Fruit fly (Drosophila melanogaster): ENCODE results near the gene CG31517.

The CG31517 gene

DNA sequence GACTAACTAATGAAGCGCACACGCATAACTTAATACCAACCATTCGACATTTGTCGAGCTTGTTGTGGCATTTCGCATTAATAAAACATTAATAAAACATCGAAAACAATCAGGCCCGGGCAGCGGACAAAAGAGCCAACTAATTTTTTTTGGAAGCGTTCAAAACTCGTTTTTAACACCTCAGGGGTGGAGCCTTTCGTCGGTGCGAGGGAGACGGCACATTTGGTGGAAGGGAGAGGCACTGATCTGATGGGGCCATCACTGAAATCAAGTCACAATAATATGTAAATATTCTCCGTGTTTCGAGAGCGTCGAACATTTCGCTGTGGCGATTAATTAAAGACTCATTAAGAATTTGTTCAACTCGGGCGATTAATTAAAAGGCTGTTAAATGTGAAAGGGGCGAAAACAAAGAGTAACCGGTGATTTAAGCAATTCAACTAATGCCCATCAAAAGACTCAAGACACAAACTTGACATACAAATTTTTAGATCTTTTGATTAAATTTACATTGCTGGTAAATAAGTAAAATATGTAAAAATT is 8.7 kb downstream of the CG31517 start (continued):
- TF ChIP-seq zen2 (GFP tag; IDR thresholded peaks at IDR 0.05; ENCODE audit: partially characterized antibody), result no peak
- peak; percentile 48 for TF ChIP-seq sd (tag; optimal IDR thresholded peaks at IDR 0.05)
- TF ChIP-seq tio (GFP tag; optimal IDR thresholded peaks at IDR 0.05), result no peak
- TF ChIP-seq z (GFP tag; IDR thresholded peaks at IDR 0.05), result no peak
- no peak for TF ChIP-seq CG11085 (GFP tag; IDR thresholded peaks at IDR 0.05)
- no peak for TF ChIP-seq bigmax (GFP tag; optimal IDR thresholded peaks at IDR 0.05)
- peak; percentile 41 for TF ChIP-seq CG15269 (tag; optimal IDR thresholded peaks at IDR 0.05)
- no peak for TF ChIP-seq CG9727 (GFP tag; optimal IDR thresholded peaks at IDR 0.05)
- TF ChIP-seq CG17361 (GFP tag; IDR thresholded peaks at IDR 0.05), result no peak
- 0 out of 4 replicates have a peak, but pooled peaks have one; percentile 33 for TF ChIP-seq chinmo (GFP tag; IDR thresholded peaks at IDR 0.05; ENCODE audit: partially characterized antibody)
- TF ChIP-seq CG3838 (GFP tag; optimal IDR thresholded peaks at IDR 0.05), result no peak
- TF ChIP-seq CG14667 (GFP tag; IDR thresholded peaks at IDR 0.05), result no peak
- TF ChIP-seq CG4820 (GFP tag; optimal IDR thresholded peaks at IDR 0.05), result no peak
- no peak for TF ChIP-seq CG12219 (GFP tag; optimal IDR thresholded peaks at IDR 0.05)
- no peak for TF ChIP-seq CG34422 (GFP tag; IDR thresholded peaks at IDR 0.05)
- TF ChIP-seq oc (tag; optimal IDR thresholded peaks at IDR 0.05), result peak; percentile 29
- no peak for TF ChIP-seq CG10959 (GFP tag; IDR thresholded peaks at IDR 0.05)

dm6 chr3R:13958582-13958981 is 10.4 kb downstream of the CG31517 start, which contains the start of gene Ipp:
Ipp (plus strand) TSS chr3R:13958789.
- TF ChIP-seq ham (GFP tag; IDR thresholded peaks at IDR 0.05), result no peak
- TF ChIP-seq org-1 (GFP tag; optimal IDR thresholded peaks at IDR 0.05), result no peak
- no peak for TF ChIP-seq CG11560 (tag; IDR thresholded peaks at IDR 0.05)
- peak; percentile 47 for TF ChIP-seq Sin3A (optimal IDR thresholded peaks at IDR 0.05)
- TF ChIP-seq disco-r (GFP tag; optimal IDR thresholded peaks at IDR 0.05), result no peak
- peak; percentile 94 for TF ChIP-seq E2f2 (GFP tag; IDR thresholded peaks at IDR 0.05)
- no peak for TF ChIP-seq run (tag; optimal IDR thresholded peaks at IDR 0.05)
- no peak for TF ChIP-seq Sox100B (GFP tag; optimal IDR thresholded peaks at IDR 0.05)
- TF ChIP-seq Opbp (GFP tag; IDR thresholded peaks at IDR 0.05; ENCODE audit: partially characterized antibody), result no peak
- no peak for TF ChIP-seq CG6765 (GFP tag; optimal IDR thresholded peaks at IDR 0.05)
- TF ChIP-seq Optix (GFP tag; IDR thresholded peaks at IDR 0.05), result no peak
- TF ChIP-seq Dad (GFP tag; optimal IDR thresholded peaks at IDR 0.05), result no peak
- TF ChIP-seq CoRest (tag; optimal IDR thresholded peaks at IDR 0.05), result no peak
- peak; percentile 47; the same call in 1 of the 2 replicates for TF ChIP-seq unc-4 (GFP tag; IDR thresholded peaks at IDR 0.05; ENCODE audit: partially characterized antibody)
- peak; percentile 12 for TF ChIP-seq CG12659 (GFP tag; optimal IDR thresholded peaks at IDR 0.05)
- peak; percentile 58 for TF ChIP-seq stwl (tag; optimal IDR thresholded peaks at IDR 0.05)
- TF ChIP-seq onecut (GFP tag; IDR thresholded peaks at IDR 0.05), result no peak
- no peak for TF ChIP-seq CG7928 (GFP tag; optimal IDR thresholded peaks at IDR 0.05)
- TF ChIP-seq BEAF-32 (GFP tag; optimal IDR thresholded peaks at IDR 0.05), result peak; percentile 26
- no peak for TF ChIP-seq peb (GFP tag; IDR thresholded peaks at IDR 0.05)
- no peak for TF ChIP-seq CG14667 (GFP tag; IDR thresholded peaks at IDR 0.05)
- no peak for TF ChIP-seq ro (GFP tag; IDR thresholded peaks at IDR 0.05)
- TF ChIP-seq CG10654 (GFP tag; optimal IDR thresholded peaks at IDR 0.05), result no peak
- no peak for TF ChIP-seq CG10147 (GFP tag; optimal IDR thresholded peaks at IDR 0.05)
- no peak for TF ChIP-seq Doc3 (GFP tag; IDR thresholded peaks at IDR 0.05; ENCODE audit: partially characterized antibody)
- TF ChIP-seq Atf6 (GFP tag; IDR thresholded peaks at IDR 0.05), result no peak
- no peak for TF ChIP-seq HLH54F (GFP tag; optimal IDR thresholded peaks at IDR 0.05)
- TF ChIP-seq CG11504 (tag; optimal IDR thresholded peaks at IDR 0.05), result no peak
- TF ChIP-seq ranshi (GFP tag; IDR thresholded peaks at IDR 0.05), result no peak
- TF ChIP-seq Ets97D (GFP tag; optimal IDR thresholded peaks at IDR 0.05), result peak; percentile 38
- TF ChIP-seq CG1602 (GFP tag; optimal IDR thresholded peaks at IDR 0.05), result no peak
- no peak for TF ChIP-seq D19A (tag; optimal IDR thresholded peaks at IDR 0.05)
- no peak for TF ChIP-seq CG30431 (GFP tag; optimal IDR thresholded peaks at IDR 0.05)
- no peak for TF ChIP-seq CG12769 (tag; optimal IDR thresholded peaks at IDR 0.05)
- TF ChIP-seq CHES-1-like (GFP tag; optimal IDR thresholded peaks at IDR 0.05), result no peak

All from whole organism, embryonic.